Worm (Caenorhabditis elegans) whole organism, L3 larva: ENCODE measurements around the gene piga-1.

Experiments
- aly-2 ChIP-seq: fragments of 150-350 bp; optimal IDR thresholded peaks from 2 replicates; lab custom pipeline; 2014; ENCODE audit warnings: missing biosample characterization, missing genetic modification characterization
- ama-1 ChIP-seq: fragments of 150-350 bp; optimal IDR thresholded peaks from 2 replicates; lab custom pipeline; 2018
- ceh-16 ChIP-seq: sonication (generic microtip); optimal IDR thresholded peaks from 2 replicates; lab custom pipeline; 2017; ENCODE audit warnings: missing biosample characterization, missing genetic modification characterization
- ceh-28 ChIP-seq: fragments of 150-350 bp; optimal IDR thresholded peaks from 2 replicates; lab custom pipeline; 2014; ENCODE audit warnings: missing biosample characterization, missing genetic modification reagents, missing genetic modification characterization
- ceh-82 ChIP-seq: fragments of 150-350 bp; optimal IDR thresholded peaks from 2 replicates; lab custom pipeline; 2014; ENCODE audit warnings: missing biosample characterization, missing genetic modification characterization
- ceh-9 ChIP-seq: sonication (generic microtip); optimal IDR thresholded peaks from 2 replicates; lab custom pipeline; 2018; ENCODE audit warnings: missing biosample characterization, missing genetic modification characterization
- daf-12 ChIP-seq: fragments of 150-350 bp; optimal IDR thresholded peaks from 2 replicates; lab custom pipeline; 2014; ENCODE audit warnings: missing biosample characterization, missing genetic modification reagents, missing genetic modification characterization
- egl-27 ChIP-seq: sonication (generic microtip); optimal IDR thresholded peaks from 4 replicates; lab custom pipeline; 2017; ENCODE audit warnings: missing biosample characterization, missing genetic modification reagents, missing genetic modification characterization
- egl-5 ChIP-seq: fragments of 150-350 bp; optimal IDR thresholded peaks from 2 replicates; lab custom pipeline; 2017; ENCODE audit warnings: missing biosample characterization, missing genetic modification reagents, missing genetic modification characterization, inconsistent platforms
- elt-3 ChIP-seq, 3 experiments: fragments of 150-350 bp in 1 of 3; sonication (generic microtip) in 2 of 3; optimal IDR thresholded peaks; 2 replicates in 2 of 3; 4 replicates in 1 of 3; lab custom pipeline; 2014 to 2017; ENCODE audit warnings: missing biosample characterization in 3 of 3, missing genetic modification characterization in 3 of 3
- fkh-10 ChIP-seq: sonication (generic microtip); optimal IDR thresholded peaks from 2 replicates; lab custom pipeline; 2017; ENCODE audit warnings: missing biosample characterization, missing genetic modification reagents, missing genetic modification characterization
- fkh-2 ChIP-seq: fragments of 150-350 bp; optimal IDR thresholded peaks from 2 replicates; lab custom pipeline; 2014; ENCODE audit warnings: missing biosample characterization, missing genetic modification reagents, missing genetic modification characterization
- fos-1 ChIP-seq: fragments of 150-350 bp; optimal IDR thresholded peaks from 2 replicates; lab custom pipeline; 2014; ENCODE audit warnings: missing biosample characterization, missing genetic modification characterization
- jun-1 ChIP-seq: fragments of 150-350 bp; optimal IDR thresholded peaks from 2 replicates; lab custom pipeline; 2014; ENCODE audit warnings: missing biosample characterization, missing genetic modification reagents, missing genetic modification characterization
- mml-1 ChIP-seq: fragments of 150-350 bp; sonication (generic microtip); optimal IDR thresholded peaks from 3 replicates; lab custom pipeline; 2014; ENCODE audit warnings: missing biosample characterization, missing genetic modification characterization
- nfya-1 ChIP-seq: sonication (generic microtip); optimal IDR thresholded peaks from 2 replicates; lab custom pipeline; 2017; ENCODE audit warnings: missing genetic modification characterization, mild to moderate bottlenecking, missing compliant biosample characterization, antibody characterized with exemption, moderate library complexity; ENCODE audit not compliant: insufficient read depth
- nhr-11 ChIP-seq: fragments of 150-350 bp; optimal IDR thresholded peaks from 2 replicates; lab custom pipeline; 2014; ENCODE audit warnings: missing biosample characterization, missing genetic modification characterization
- nhr-12 ChIP-seq: fragments of 150-350 bp; optimal IDR thresholded peaks from 2 replicates; lab custom pipeline; 2014; ENCODE audit warnings: missing biosample characterization, missing genetic modification characterization
- nhr-23 ChIP-seq: fragments of 150-350 bp; optimal IDR thresholded peaks from 2 replicates; lab custom pipeline; 2014; ENCODE audit warnings: missing biosample characterization, missing genetic modification reagents, missing genetic modification characterization
- nhr-237 ChIP-seq: fragments of 150-350 bp; optimal IDR thresholded peaks from 2 replicates; lab custom pipeline; 2014; ENCODE audit warnings: missing biosample characterization, missing genetic modification characterization
- nhr-25 ChIP-seq: sonication (generic microtip); optimal IDR thresholded peaks from 2 replicates; lab custom pipeline; 2017; ENCODE audit warnings: missing biosample characterization, missing genetic modification characterization
- nhr-28 ChIP-seq: fragments of 150-350 bp; optimal IDR thresholded peaks from 2 replicates; lab custom pipeline; 2014; ENCODE audit warnings: missing biosample characterization, missing genetic modification characterization
- nhr-43 ChIP-seq: sonication (generic microtip); optimal IDR thresholded peaks from 2 replicates; lab custom pipeline; 2016; ENCODE audit warnings: mild to moderate bottlenecking, missing genetic modification characterization, missing compliant biosample characterization; ENCODE audit not compliant: poor library complexity, severe bottlenecking
- nhr-77 ChIP-seq: fragments of 150-350 bp; optimal IDR thresholded peaks from 2 replicates; lab custom pipeline; 2014; ENCODE audit warnings: missing biosample characterization, missing genetic modification characterization
- pha-4 ChIP-seq: fragments of 150-350 bp; optimal IDR thresholded peaks from 2 replicates; lab custom pipeline; 2014; ENCODE audit warnings: missing biosample characterization, missing genetic modification reagents, missing genetic modification characterization
- pqm-1 ChIP-seq: fragments of 150-350 bp; optimal IDR thresholded peaks from 2 replicates; lab custom pipeline; 2017; ENCODE audit warnings: missing biosample characterization, missing genetic modification characterization, inconsistent platforms
- skn-1 ChIP-seq: fragments of 150-350 bp; optimal IDR thresholded peaks from 2 replicates; lab custom pipeline; 2014; ENCODE audit warnings: missing biosample characterization, missing genetic modification characterization
- snpc-4 ChIP-seq: fragments of 150-350 bp; optimal IDR thresholded peaks from 2 replicates; lab custom pipeline; 2014; ENCODE audit warnings: missing biosample characterization, missing genetic modification characterization
- tbx-2 ChIP-seq: sonication (generic microtip); optimal IDR thresholded peaks from 2 replicates; lab custom pipeline; 2016; ENCODE audit warnings: mild to moderate bottlenecking, missing genetic modification characterization, missing compliant biosample characterization
- unc-39 ChIP-seq: sonication (generic microtip); optimal IDR thresholded peaks from 4 replicates; lab custom pipeline; 2017; ENCODE audit warnings: missing biosample characterization, missing genetic modification characterization
- unc-62 ChIP-seq: fragments of 150-350 bp; sonication (generic microtip); optimal IDR thresholded peaks from 4 replicates; lab custom pipeline; 2014; ENCODE audit warnings: missing biosample characterization, missing genetic modification reagents, missing genetic modification characterization
- ztf-11 ChIP-seq: fragments of 150-350 bp; optimal IDR thresholded peaks from 2 replicates; lab custom pipeline; 2014; ENCODE audit warnings: missing biosample characterization, missing genetic modification characterization
- ztf-4 ChIP-seq: fragments of 150-350 bp; optimal IDR thresholded peaks from 2 replicates; lab custom pipeline; 2014; ENCODE audit warnings: missing biosample characterization, missing genetic modification characterization

The piga-1 gene

DNA sequence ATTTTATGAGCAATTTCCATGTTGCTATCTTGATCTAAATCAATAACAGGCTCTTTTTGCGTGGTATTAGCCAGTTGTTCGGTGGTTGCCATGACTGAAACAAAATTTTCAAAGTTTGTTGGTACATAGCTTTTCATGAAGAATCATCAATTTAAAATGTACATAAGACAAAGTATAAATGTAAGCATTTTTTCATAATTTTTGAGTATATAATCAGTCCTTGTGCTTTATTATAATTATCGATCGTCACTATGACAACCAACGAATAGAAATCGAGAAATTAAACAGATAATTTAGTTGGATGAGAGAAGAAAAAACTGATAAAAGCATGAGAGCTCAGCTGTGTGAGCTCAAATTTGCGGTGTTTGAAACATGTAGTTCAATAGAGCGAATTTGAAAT lies 39.6 kb downstream of the piga-1 start, which contains the start of gene T22C8.3:
TSS of gene T22C8.3 (minus strand) at position 101 of the 400 bp plus-strand sequence.
- TF ChIP-seq pha-4 (tag; lab: Kevin White, UChicago) (peak; percentile 10), fkh-10 (GFP tag; lab: Kevin White, UChicago) (no peak), skn-1 (tag; lab: Kevin White, UChicago) (no peak)

DNA sequence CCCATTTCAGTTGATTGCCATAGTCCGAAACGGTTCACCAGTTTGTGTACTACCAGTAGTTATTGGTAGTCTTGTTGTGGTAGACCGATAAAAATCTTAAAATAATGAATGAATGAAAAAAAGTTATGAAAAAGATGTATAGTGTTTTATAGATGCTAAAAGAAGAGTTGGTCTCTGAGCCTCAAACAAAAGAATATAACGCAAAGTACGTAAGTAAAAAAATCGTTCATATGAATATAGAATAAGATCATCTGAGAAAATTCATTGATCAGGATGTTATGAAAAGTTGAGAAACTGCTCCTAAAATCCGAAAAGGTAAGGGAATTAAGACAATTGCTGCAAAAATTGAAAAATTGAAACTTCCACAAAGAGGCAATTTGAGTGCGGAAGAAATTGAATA lies 44.0 kb downstream of the piga-1 start, which contains the start of gene chhy-1:
TSS of gene chhy-1 (minus strand) at position 101 of the 400 bp plus-strand sequence.
- TF ChIP-seq nhr-77 (tag; lab: Kevin White, UChicago) (no peak), nhr-12 (tag; lab: Kevin White, UChicago) (no peak), nhr-25 (tag; lab: Kevin White, UChicago) (no peak), fos-1 (no peak), ceh-16 (tag; lab: Kevin White, UChicago) (no peak), nhr-237 (tag; lab: Kevin White, UChicago) (no peak)
- TF ChIP-seq, all 47 proteins: peak for 0

DNA sequence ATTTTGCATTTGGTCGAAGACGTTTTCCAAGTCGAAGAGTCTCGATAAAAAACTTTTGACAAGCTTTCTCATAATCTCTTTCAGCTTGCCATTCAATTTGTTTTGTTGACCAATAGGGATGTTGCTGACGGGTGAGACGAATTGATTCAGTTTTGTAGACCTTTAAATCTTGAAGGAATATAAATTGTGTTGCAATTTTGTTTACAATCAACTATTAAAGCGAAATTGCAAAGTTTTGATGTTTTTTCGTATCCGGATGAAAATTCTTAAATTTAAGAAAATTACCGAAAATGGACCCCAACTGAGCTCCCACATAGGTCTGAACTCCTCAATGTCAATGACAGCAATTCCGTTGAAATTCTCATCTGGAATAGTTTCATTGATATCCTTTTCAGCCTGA lies 45.4 kb downstream of the piga-1 start:
- TF ChIP-seq ceh-9 (tag; lab: Kevin White, UChicago) = no peak
- no peak for TF ChIP-seq aly-2 (tag; lab: Kevin White, UChicago)
- no peak for TF ChIP-seq snpc-4 (tag; lab: Kevin White, UChicago)
- no peak for TF ChIP-seq ztf-11 (tag; lab: Kevin White, UChicago)

DNA sequence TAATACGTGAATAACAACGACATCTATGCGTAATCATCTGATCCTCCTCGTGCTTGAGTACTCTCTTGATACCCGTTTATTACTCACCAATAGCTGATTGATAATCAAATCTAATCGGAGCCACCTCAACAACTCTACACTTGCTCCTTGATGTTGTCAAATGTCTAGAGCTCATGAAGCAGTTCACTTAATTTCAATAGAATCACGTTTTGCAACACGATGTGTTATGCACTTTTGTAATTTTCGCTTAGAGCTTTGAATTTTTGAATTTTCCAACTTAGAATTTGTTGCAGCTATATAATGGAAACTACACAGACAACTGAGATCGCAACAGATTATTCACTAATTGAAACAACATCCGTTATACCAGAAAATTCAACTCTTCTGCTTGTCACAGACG lies 49.0 kb downstream of the piga-1 start, which contains the start of gene T22C8.1:
TSS of gene T22C8.1 (plus strand) at position 301 of the 400 bp plus-strand sequence.
- TF ChIP-seq daf-12 (tag; lab: Kevin White, UChicago) = no peak

DNA sequence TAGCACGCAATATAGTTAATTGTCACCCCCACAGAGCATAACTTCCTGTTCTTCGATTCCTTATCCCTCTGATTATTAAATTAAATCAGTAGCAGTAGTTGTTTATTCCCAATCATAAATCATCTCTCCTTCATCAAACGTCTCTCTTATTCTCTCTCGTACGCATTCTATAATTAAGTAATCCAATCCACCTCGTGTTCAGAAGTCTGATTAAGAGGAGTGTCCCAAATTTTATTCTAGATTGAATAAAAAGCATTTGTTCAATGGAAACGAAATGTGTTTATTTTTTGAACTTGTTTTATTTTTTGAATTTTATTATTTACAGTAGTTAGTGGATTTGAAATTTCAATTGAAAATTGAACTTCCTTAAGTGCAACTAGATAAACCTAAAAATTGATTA lies 50.2 kb downstream of the piga-1 start:
- TF ChIP-seq fkh-2 (tag; lab: Kevin White, UChicago) (no peak), nhr-43 (tag; lab: Kevin White, UChicago) (no peak), ceh-16 (tag; lab: Kevin White, UChicago) (no peak), unc-62 (GFP tag; lab: Kevin White, UChicago) (no peak), mml-1 (tag; lab: Kevin White, UChicago) (no peak), jun-1 (tag; lab: Kevin White, UChicago) (no peak), tbx-2 (tag; lab: Kevin White, UChicago) (no peak), ztf-11 (tag; lab: Kevin White, UChicago) (no peak), nfya-1 (tag; lab: Kevin White, UChicago) (no peak)

DNA sequence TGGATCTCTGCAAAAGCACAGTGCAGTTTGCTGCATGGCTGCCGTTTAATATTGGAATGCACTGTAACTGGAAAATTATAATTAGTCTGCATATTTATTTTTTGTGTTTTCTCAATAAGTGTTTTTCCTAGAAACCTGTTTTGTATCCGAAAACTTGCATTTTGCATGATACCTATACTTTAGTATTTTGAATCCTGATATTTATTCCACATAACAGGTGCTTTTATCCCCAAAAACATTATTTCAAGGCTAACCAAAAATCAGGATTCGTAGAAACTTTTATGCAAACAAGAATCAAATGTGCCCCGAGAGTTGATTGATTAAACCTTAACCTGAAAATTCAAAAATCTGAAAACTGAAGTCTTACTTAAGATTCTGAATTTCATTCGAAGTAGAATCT lies 50.9 kb downstream of the piga-1 start:
- no peak for TF ChIP-seq aly-2 (tag; lab: Kevin White, UChicago)
- TF ChIP-seq ama-1 (lab: Kevin White, UChicago) = no peak
- TF ChIP-seq skn-1 (tag; lab: Kevin White, UChicago) = no peak
- no peak for TF ChIP-seq egl-27 (tag; lab: Kevin White, UChicago)
- no peak for TF ChIP-seq elt-3 (tag; optimal IDR thresholded peaks at IDR 0.05; lab: Kevin White, UChicago)
- TF ChIP-seq nhr-28 (tag; lab: Kevin White, UChicago) = no peak
- no peak for TF ChIP-seq ceh-28
- TF ChIP-seq unc-39 = no peak
- no peak for TF ChIP-seq egl-5 (tag; lab: Kevin White, UChicago)
- no peak for TF ChIP-seq nhr-11
- no peak for TF ChIP-seq ztf-4 (tag; lab: Kevin White, UChicago)
- no peak for TF ChIP-seq nhr-237 (tag; lab: Kevin White, UChicago)
- TF ChIP-seq snpc-4 (tag; lab: Kevin White, UChicago) = no peak
- no peak for TF ChIP-seq pqm-1 (tag; lab: Kevin White, UChicago)
- TF ChIP-seq ztf-11 (tag; lab: Kevin White, UChicago) = no peak
- TF ChIP-seq nhr-23 (tag; lab: Kevin White, UChicago) = no peak
- TF ChIP-seq fkh-10 (GFP tag; lab: Kevin White, UChicago) = no peak
- TF ChIP-seq ceh-82 (tag; lab: Kevin White, UChicago) = no peak
- TF ChIP-seq, all 47 proteins: peak for 0
